Fruit fly (Drosophila melanogaster) whole organism, adult: Measurements from ENCODE around the gene Uba5.

Experiments
- CG11617 ChIP-seq: fragments of 200-800 bp; sonication (Bioruptor generic); optimal IDR thresholded peaks from 2 replicates; lab custom pipeline; 2017; ENCODE audit warnings: mild to moderate bottlenecking, missing biosample characterization, missing genetic modification reagents, missing genetic modification characterization
- CG12768 ChIP-seq: fragments of 200-800 bp; sonication (Bioruptor generic); optimal IDR thresholded peaks from 2 replicates; lab custom pipeline; 2017; ENCODE audit warnings: missing biosample characterization, missing genetic modification characterization, mild to moderate bottlenecking, moderate library complexity, missing genetic modification reagents
- CG14711 ChIP-seq: fragments of 200-800 bp; sonication (Bioruptor generic); optimal IDR thresholded peaks from 2 replicates; lab custom pipeline; 2018; ENCODE audit warnings: missing biosample characterization, mild to moderate bottlenecking, missing genetic modification characterization, moderate library complexity
- CG1620 ChIP-seq: fragments of 200-800 bp; sonication (Bioruptor generic); optimal IDR thresholded peaks from 2 replicates; lab custom pipeline; 2016; ENCODE audit warnings: missing biosample characterization, missing genetic modification characterization
- CG33017 ChIP-seq: fragments of 200-800 bp; sonication (Bioruptor generic); optimal IDR thresholded peaks from 2 replicates; lab custom pipeline; 2018; ENCODE audit warnings: missing biosample characterization, mild to moderate bottlenecking, missing genetic modification characterization, moderate library complexity
- CG5204 ChIP-seq: fragments of 200-800 bp; sonication (Bioruptor generic); optimal IDR thresholded peaks from 2 replicates; lab custom pipeline; 2016; ENCODE audit warnings: missing biosample characterization, missing genetic modification characterization
- CG7045 ChIP-seq: fragments of 200-800 bp; sonication (Bioruptor generic); optimal IDR thresholded peaks from 2 replicates; lab custom pipeline; 2017; ENCODE audit warnings: missing biosample characterization, mild to moderate bottlenecking, missing genetic modification characterization
- CG7101 ChIP-seq: fragments of 200-800 bp; sonication (Bioruptor generic); optimal IDR thresholded peaks from 2 replicates; lab custom pipeline; 2018; ENCODE audit warnings: missing biosample characterization, mild to moderate bottlenecking, missing genetic modification characterization, moderate library complexity
- Clk ChIP-seq: fragments of 200-800 bp; sonication (Bioruptor generic); optimal IDR thresholded peaks from 2 replicates; lab custom pipeline; 2017; ENCODE audit warnings: missing biosample characterization, missing genetic modification characterization
- Crg-1 ChIP-seq: fragments of 200-800 bp; sonication (Bioruptor generic); optimal IDR thresholded peaks from 2 replicates; lab custom pipeline; 2016; ENCODE audit warnings: missing biosample characterization, missing genetic modification characterization
- Hr96 ChIP-seq: fragments of 200-800 bp; sonication (Bioruptor generic); optimal IDR thresholded peaks from 2 replicates; lab custom pipeline; 2016; ENCODE audit warnings: missing biosample characterization, missing genetic modification characterization
- Mnt ChIP-seq: fragments of 200-800 bp; sonication (Bioruptor generic); optimal IDR thresholded peaks from 2 replicates; lab custom pipeline; 2016; ENCODE audit warnings: missing biosample characterization, mild to moderate bottlenecking, missing genetic modification characterization
- bab1 ChIP-seq: fragments of 200-800 bp; sonication (Bioruptor generic); optimal IDR thresholded peaks from 3 replicates; lab custom pipeline; 2019; ENCODE audit warnings: missing biosample characterization, mild to moderate bottlenecking, missing genetic modification characterization, moderate library complexity
- cic ChIP-seq: fragments of 200-800 bp; sonication (Bioruptor generic); optimal IDR thresholded peaks from 2 replicates; lab custom pipeline; 2017; ENCODE audit warnings: missing biosample characterization, mild to moderate bottlenecking, missing genetic modification characterization, moderate library complexity
- cnc ChIP-seq, 2 experiments: fragments of >200 bp; optimal IDR thresholded peaks; 2 replicates each; lab custom pipeline; 2017
- kay ChIP-seq: fragments of 200-800 bp; sonication (Bioruptor generic); peaks from one replicate; lab custom pipeline; 2016; ENCODE audit warnings: missing biosample characterization, missing genetic modification characterization, borderline replicate concordance
- ovo ChIP-seq: fragments of 200-800 bp; sonication (Bioruptor generic); optimal IDR thresholded peaks from 2 replicates; lab custom pipeline; 2016; ENCODE audit warnings: missing biosample characterization, missing genetic modification characterization
- pad ChIP-seq: fragments of 200-800 bp; sonication (Bioruptor generic); optimal IDR thresholded peaks from 3 replicates; lab custom pipeline; 2017; ENCODE audit warnings: missing biosample characterization, missing genetic modification characterization, mild to moderate bottlenecking, moderate library complexity, missing genetic modification reagents
- tj ChIP-seq: fragments of 200-800 bp; sonication (Bioruptor generic); optimal IDR thresholded peaks from 3 replicates; lab custom pipeline; 2017; ENCODE audit warnings: missing biosample characterization, mild to moderate bottlenecking, missing genetic modification characterization, moderate library complexity
- toe ChIP-seq: fragments of 200-800 bp; sonication (Bioruptor generic); optimal IDR thresholded peaks from 2 replicates; lab custom pipeline; 2016; ENCODE audit warnings: missing biosample characterization, missing genetic modification characterization

The Uba5 gene

dm6 chrX:11446792-11447405 is 36.4 kb upstream of the Uba5 start:
- TF ChIP-seq CG7045 (GFP tag; lab: Kevin White, UChicago) (peak; percentile 66), ovo (peak; percentile 8), CG5204 (GFP tag; lab: Kevin White, UChicago) (peak; percentile 71), cic (GFP tag; lab: Kevin White, UChicago) (peak; percentile 98), kay (GFP tag; lab: Kevin White, UChicago) (no peak), CG7101 (tag; lab: Kevin White, UChicago) (peak; percentile 97), Mnt (peak; percentile 88), CG1620 (GFP tag; lab: Kevin White, UChicago) (peak; percentile 86), toe (peak; percentile 70), Crg-1 (GFP tag; lab: Kevin White, UChicago) (peak; percentile 89), CG14711 (tag; lab: Kevin White, UChicago) (peak; percentile 92), CG33017 (peak; percentile 89), bab1 (GFP tag; lab: Kevin White, UChicago) (peak; percentile 93), Hr96 (peak; percentile 91), CG11617 (peak; percentile 81), tj (GFP tag; lab: Kevin White, UChicago) (peak; percentile 99), pad (GFP tag; lab: Kevin White, UChicago) (peak; percentile 85), CG12768 (GFP tag; lab: Kevin White, UChicago) (peak; percentile 83), Clk (peak; percentile 35), cnc (optimal IDR thresholded peaks at IDR 0.05; lab: Kevin White, UChicago) (no peak)

DNA sequence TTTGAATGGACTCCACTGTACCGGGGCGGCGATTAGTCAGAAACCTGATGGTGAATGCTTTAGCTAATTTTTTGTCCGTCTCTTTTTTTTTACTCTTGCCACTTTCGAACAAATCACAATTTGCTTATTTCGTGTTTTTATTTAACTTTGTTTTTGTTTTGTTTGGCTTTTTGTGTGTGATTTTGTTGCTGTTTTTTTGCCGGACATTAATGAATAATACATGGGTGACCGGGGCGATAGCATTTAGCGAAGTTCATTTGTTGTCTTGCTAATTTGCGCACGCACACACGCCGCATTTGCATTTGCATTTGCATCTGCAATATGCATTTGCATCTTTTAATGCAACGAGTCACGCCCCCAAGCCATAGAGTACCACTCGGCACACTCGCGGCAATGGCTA is 34.7 kb upstream of the Uba5 start:
- TF ChIP-seq tj (GFP tag; lab: Kevin White, UChicago) = peak; percentile 17
- TF ChIP-seq CG12768 (GFP tag; lab: Kevin White, UChicago) = no peak

- TF ChIP-seq Mnt (peak; percentile 46), CG12768 (GFP tag; lab: Kevin White, UChicago) (peak; percentile 77), CG1620 (GFP tag; lab: Kevin White, UChicago) (peak; percentile 74), CG33017 (peak; percentile 74), bab1 (GFP tag; lab: Kevin White, UChicago) (peak; percentile 75), Clk (peak; percentile 20), CG5204 (GFP tag; lab: Kevin White, UChicago) (peak; percentile 75), kay (GFP tag; lab: Kevin White, UChicago) (no peak), tj (GFP tag; lab: Kevin White, UChicago) (peak; percentile 45), Hr96 (peak; percentile 81), CG7045 (GFP tag; lab: Kevin White, UChicago) (peak; percentile 78), CG11617 (peak; percentile 59), Crg-1 (GFP tag; lab: Kevin White, UChicago) (peak; percentile 65), pad (GFP tag; lab: Kevin White, UChicago) (peak; percentile 70), ovo (peak; percentile 43), cnc (optimal IDR thresholded peaks at IDR 0.05; lab: Kevin White, UChicago) (no peak), CG7101 (tag; lab: Kevin White, UChicago) (peak; percentile 86), cic (GFP tag; lab: Kevin White, UChicago) (peak; percentile 62), CG14711 (tag; lab: Kevin White, UChicago) (peak; percentile 75), toe (peak; percentile 50)
Measured at dm6 chrX:11449476-11450119, 33.7 kb upstream of the Uba5 start.

- no peak for TF ChIP-seq bab1 (GFP tag; lab: Kevin White, UChicago)
- no peak for TF ChIP-seq CG14711 (tag; lab: Kevin White, UChicago)
- no peak for TF ChIP-seq ovo
- TF ChIP-seq CG12768 (GFP tag; lab: Kevin White, UChicago) = no peak
- no peak for TF ChIP-seq CG5204 (GFP tag; lab: Kevin White, UChicago)
- no peak for TF ChIP-seq CG7045 (GFP tag; lab: Kevin White, UChicago)
- no peak for TF ChIP-seq toe
- TF ChIP-seq Clk = no peak
- no peak for TF ChIP-seq cnc (optimal IDR thresholded peaks at IDR 0.05; lab: Kevin White, UChicago)
- no peak for TF ChIP-seq Hr96
- no peak for TF ChIP-seq CG7101 (tag; lab: Kevin White, UChicago)
- TF ChIP-seq cic (GFP tag; lab: Kevin White, UChicago) = no peak
- TF ChIP-seq CG11617 = no peak
Measured at dm6 chrX:11450406-11450805, 32.9 kb upstream of the Uba5 start.

DNA sequence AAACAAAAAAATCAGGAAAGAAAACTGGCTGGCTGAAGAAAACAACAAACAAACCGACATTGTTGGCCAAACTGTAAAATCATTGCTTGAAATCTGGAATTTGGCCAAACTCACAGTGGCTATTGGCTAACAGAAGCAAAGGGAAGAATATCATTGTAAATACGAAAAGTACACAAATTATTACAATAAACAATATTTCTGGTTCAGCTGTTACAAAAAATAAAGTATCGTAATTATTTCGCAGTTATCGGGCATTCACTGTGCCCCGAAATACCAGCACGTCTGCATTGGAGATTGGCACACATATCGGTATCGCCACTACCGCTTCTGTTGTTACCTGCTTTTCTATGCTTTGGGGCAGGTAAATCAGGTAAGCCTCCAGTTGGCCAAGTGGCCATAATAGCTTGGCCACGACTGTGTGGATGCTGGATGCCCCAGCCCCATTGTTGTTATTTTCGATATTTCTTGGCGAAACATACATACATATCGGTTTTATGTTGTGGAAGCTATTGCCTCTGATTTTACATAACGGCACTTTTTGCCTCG is 32.2 kb upstream of the Uba5 start:
- TF ChIP-seq Clk = no peak
- peak; percentile 57 for TF ChIP-seq bab1 (GFP tag; lab: Kevin White, UChicago)
- TF ChIP-seq CG12768 (GFP tag; lab: Kevin White, UChicago) = no peak
- no peak for TF ChIP-seq Crg-1 (GFP tag; lab: Kevin White, UChicago)
- no peak for TF ChIP-seq Hr96
- no peak for TF ChIP-seq toe
- TF ChIP-seq CG5204 (GFP tag; lab: Kevin White, UChicago) = no peak
- TF ChIP-seq pad (GFP tag; lab: Kevin White, UChicago) = no peak

DNA sequence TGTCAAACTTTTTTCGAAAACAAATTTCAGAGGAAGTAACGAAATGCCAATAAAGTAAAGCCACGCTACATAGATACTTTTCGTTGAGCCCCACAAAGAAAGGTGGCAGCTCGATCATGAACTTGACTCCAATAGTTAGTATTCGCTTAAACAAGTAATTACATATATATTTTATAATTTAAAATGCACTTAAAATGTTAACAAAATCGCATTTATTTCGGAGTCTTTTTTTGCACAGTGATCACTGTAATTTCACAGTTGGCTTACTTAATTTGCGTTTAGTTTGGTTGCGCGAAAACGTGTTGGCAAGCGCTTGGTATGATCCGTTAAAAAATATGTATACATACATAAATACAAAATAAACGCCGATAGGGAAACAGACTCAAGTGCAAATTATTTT is 31.7 kb upstream of the Uba5 start:
- TF ChIP-seq bab1 (GFP tag; lab: Kevin White, UChicago) = peak; percentile 12
- no peak for TF ChIP-seq CG14711 (tag; lab: Kevin White, UChicago)
- TF ChIP-seq cic (GFP tag; lab: Kevin White, UChicago) = no peak
- no peak for TF ChIP-seq pad (GFP tag; lab: Kevin White, UChicago)
